Worm (Caenorhabditis elegans): ENCODE results near the gene clec-171.

The clec-171 gene

ce11 chrIV:1420603-1421002, 6.6 kb downstream of the clec-171 start, which contains the start of gene jtr-1:
TSS of gene jtr-1 (plus strand) at chrIV:1420929.
- TF ChIP-seq elt-4 (tag; optimal IDR thresholded peaks at IDR 0.05) (no peak), ahr-1 (tag; optimal IDR thresholded peaks at IDR 0.05) (no peak), lin-11 (tag; optimal IDR thresholded peaks at IDR 0.05) (no peak), ets-4 (tag; optimal IDR thresholded peaks at IDR 0.05) (no peak), rnt-1 (tag; optimal IDR thresholded peaks at IDR 0.05) (no peak), unc-55 (GFP tag; optimal IDR thresholded peaks at IDR 0.05) (no peak), nhr-11 (tag; optimal IDR thresholded peaks at IDR 0.05) (no peak), syd-9 (tag; optimal IDR thresholded peaks at IDR 0.05) (no peak), sox-2 (GFP tag; IDR thresholded peaks at IDR 0.05) (no peak), ceh-22 (tag; optimal IDR thresholded peaks at IDR 0.05) (no peak), dmd-4 (tag; optimal IDR thresholded peaks at IDR 0.05; ENCODE audit: borderline replicate concordance) (no peak), ztf-16 (tag; optimal IDR thresholded peaks at IDR 0.05) (no peak), pat-9 (tag; optimal IDR thresholded peaks at IDR 0.05) (no peak), pha-2 (tag; optimal IDR thresholded peaks at IDR 0.05) (no peak), elt-2 (tag; optimal IDR thresholded peaks at IDR 0.05) (no peak), hlh-13 (GFP tag; optimal IDR thresholded peaks at IDR 0.05) (no peak), ceh-19 (GFP tag; optimal IDR thresholded peaks at IDR 0.05) (no peak)

ce11 chrIV:1419795-1420509, 7.2 kb downstream of the clec-171 start, which contains the start of gene Y77E11A.7:
TSS of gene Y77E11A.7 (minus strand) at chrIV:1419849.
- TF ChIP-seq che-1 (tag; optimal IDR thresholded peaks at IDR 0.05) (no peak), C38D4.7 (GFP tag; optimal IDR thresholded peaks at IDR 0.05) (no peak), tbx-7 (tag; optimal IDR thresholded peaks at IDR 0.05) (no peak), ceh-24 (tag; optimal IDR thresholded peaks at IDR 0.05) (no peak), ceh-34 (tag; optimal IDR thresholded peaks at IDR 0.05) (peak; percentile 81), unc-42 (tag; optimal IDR thresholded peaks at IDR 0.05) (peak; percentile 94), hlh-13 (GFP tag; optimal IDR thresholded peaks at IDR 0.05) (no peak), fkh-10 (GFP tag; optimal IDR thresholded peaks at IDR 0.05) (no peak), fax-1 (tag; optimal IDR thresholded peaks at IDR 0.05) (no peak), hlh-15 (tag; optimal IDR thresholded peaks at IDR 0.05) (no peak), unc-55 (GFP tag; optimal IDR thresholded peaks at IDR 0.05) (peak; percentile 23), ets-4 (tag; optimal IDR thresholded peaks at IDR 0.05) (peak; percentile 81), lim-6 (tag; optimal IDR thresholded peaks at IDR 0.05) (peak; percentile 42), unc-86 (tag; optimal IDR thresholded peaks at IDR 0.05) (peak; percentile 39), C08G9.2 (tag; optimal IDR thresholded peaks at IDR 0.05) (peak; percentile 79), mec-3 (tag; optimal IDR thresholded peaks at IDR 0.05; ENCODE audit: borderline replicate concordance) (peak; percentile 54), madf-2 (tag; optimal IDR thresholded peaks at IDR 0.05) (peak; percentile 28), ceh-18 (tag; optimal IDR thresholded peaks at IDR 0.05) (peak; percentile 87), nhr-232 (tag; optimal IDR thresholded peaks at IDR 0.05) (no peak), ztf-16 (tag; optimal IDR thresholded peaks at IDR 0.05) (peak; percentile 61), unc-3 (GFP tag; conservative IDR thresholded peaks at IDR 0.05) (0 out of 2 replicates have a peak, but pooled peaks have one; percentile 29), unc-3 (tag; optimal IDR thresholded peaks at IDR 0.05) (peak; percentile 45), eyg-1 (tag; optimal IDR thresholded peaks at IDR 0.05) (peak; percentile 38), odd-2 (tag; optimal IDR thresholded peaks at IDR 0.05) (no peak), ceh-14 (tag; optimal IDR thresholded peaks at IDR 0.05) (peak; percentile 62), hlh-30 (tag; optimal IDR thresholded peaks at IDR 0.05; ENCODE audit: insufficient read depth) (peak; percentile 97), ref-2 (tag; optimal IDR thresholded peaks at IDR 0.05) (peak; percentile 80), tbx-2 (tag; optimal IDR thresholded peaks at IDR 0.05) (peak; percentile 93), sox-2 (GFP tag; IDR thresholded peaks at IDR 0.05) (no peak; the same call in 1 of the 2 replicates), npax-4 (tag; optimal IDR thresholded peaks at IDR 0.05) (no peak), K02D7.2 (tag; optimal IDR thresholded peaks at IDR 0.05) (no peak), elt-2 (tag; optimal IDR thresholded peaks at IDR 0.05) (peak; percentile 25), ceh-30 (tag; optimal IDR thresholded peaks at IDR 0.05) (peak; percentile 56), dmd-4 (tag; optimal IDR thresholded peaks at IDR 0.05; ENCODE audit: borderline replicate concordance) (no peak), nhr-11 (tag; optimal IDR thresholded peaks at IDR 0.05) (no peak), sdc-2 (tag; optimal IDR thresholded peaks at IDR 0.05) (peak; percentile 55), K09A11.1 (tag; optimal IDR thresholded peaks at IDR 0.05; ENCODE audit: insufficient read depth) (no peak), pha-2 (tag; optimal IDR thresholded peaks at IDR 0.05) (no peak), fkh-6 (tag; optimal IDR thresholded peaks at IDR 0.05) (peak; percentile 70), ahr-1 (tag; optimal IDR thresholded peaks at IDR 0.05) (no peak), ceh-2 (tag; optimal IDR thresholded peaks at IDR 0.05) (peak; percentile 58), hlh-8 (tag; optimal IDR thresholded peaks at IDR 0.05) (peak; percentile 82)

Data from whole organism, late embryonic.